Worm (Caenorhabditis elegans) whole organism, midembryonic: ENCODE measurements around the gene F41E7.2.

Experiments used
- cog-1 ChIP-seq: sonication (generic microtip); optimal IDR thresholded peaks from 2 replicates; lab custom pipeline; 2016; ENCODE audit warnings: missing genetic modification characterization, missing compliant biosample characterization
- flt-1 ChIP-seq: fragments of 200-800 bp; sonication (Bioruptor generic); IDR thresholded peaks from 2 replicates; pipeline ENCODE4 v1.3.6; 2022; ENCODE audit warnings: missing genetic modification characterization, missing compliant biosample characterization
- ztf-29 ChIP-seq: fragments of 200-800 bp; sonication (Bioruptor generic); IDR thresholded peaks from 2 replicates; pipeline ENCODE4 v1.3.6; 2022; ENCODE audit warnings: missing genetic modification reagents, missing genetic modification characterization, missing compliant biosample characterization

- TF ChIP-seq flt-1, result no peak
- no peak for TF ChIP-seq cog-1
- no peak for TF ChIP-seq ztf-29
These were observed 3.6 kb downstream of the F41E7.2 start for ce11 chrX:10277118-10277517.
